Fruit fly (Drosophila melanogaster): Measurements from ENCODE around the gene CG11147.

The CG11147 gene

DNA sequence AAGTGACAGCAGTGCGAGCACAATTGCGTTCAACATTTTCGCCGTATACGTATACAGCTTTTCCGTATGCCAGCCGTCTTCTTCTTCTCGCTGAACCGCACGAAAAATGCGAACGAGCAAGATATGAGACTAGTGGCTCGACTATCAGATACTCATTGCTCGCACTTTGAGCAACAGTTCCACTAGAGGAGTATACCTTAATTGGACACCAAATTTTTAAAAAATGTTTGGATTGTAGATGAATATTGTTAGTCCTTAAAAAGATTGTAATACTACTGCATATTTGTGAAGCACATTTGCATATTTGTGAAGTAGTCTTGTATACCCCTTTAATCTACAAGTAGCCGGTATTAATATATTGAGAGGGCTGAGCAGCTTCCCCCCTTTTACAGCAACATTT, 37.1 kb upstream of the CG11147 start (continued):
- no peak for TF ChIP-seq vri (GFP tag; optimal IDR thresholded peaks at IDR 0.05)
- TF ChIP-seq CG6163 (GFP tag; IDR thresholded peaks at IDR 0.05), result no peak
- TF ChIP-seq OdsH (GFP tag; optimal IDR thresholded peaks at IDR 0.05), result peak; percentile 23
- peak; percentile 2 for TF ChIP-seq Sox102F (GFP tag; optimal IDR thresholded peaks at IDR 0.05)
- no peak for TF ChIP-seq CG9139 (GFP tag; optimal IDR thresholded peaks at IDR 0.05)
- no peak for TF ChIP-seq CG8119 (GFP tag; IDR thresholded peaks at IDR 0.05)
- TF ChIP-seq CG4318 (GFP tag; optimal IDR thresholded peaks at IDR 0.05), result no peak
- peak; percentile 21 for TF ChIP-seq CG6792 (GFP tag; optimal IDR thresholded peaks at IDR 0.05)
- TF ChIP-seq Hr4 (GFP tag; optimal IDR thresholded peaks at IDR 0.05), result peak; percentile 33
- TF ChIP-seq CG16779 (tag; optimal IDR thresholded peaks at IDR 0.05), result no peak
- no peak for TF ChIP-seq CG11902 (GFP tag; optimal IDR thresholded peaks at IDR 0.05)
- no peak for TF ChIP-seq Sox15 (GFP tag; optimal IDR thresholded peaks at IDR 0.05)
- no peak for TF ChIP-seq CG8632 (GFP tag; optimal IDR thresholded peaks at IDR 0.05)
- peak; percentile 28 for TF ChIP-seq topi (GFP tag; optimal IDR thresholded peaks at IDR 0.05)
- peak; percentile 15 for TF ChIP-seq dsx (GFP tag; optimal IDR thresholded peaks at IDR 0.05; ENCODE audit: poor library complexity, severe bottlenecking)
- TF ChIP-seq net (GFP tag; optimal IDR thresholded peaks at IDR 0.05), result peak; percentile 29
- peak; percentile 8 for TF ChIP-seq Met (GFP tag; optimal IDR thresholded peaks at IDR 0.05)
- no peak for TF ChIP-seq Eip93F (GFP tag; optimal IDR thresholded peaks at IDR 0.05)
- TF ChIP-seq eg (GFP tag; IDR thresholded peaks at IDR 0.05), result no peak
- peak; percentile 21 for TF ChIP-seq pdm3 (GFP tag; optimal IDR thresholded peaks at IDR 0.05)
- no peak; the same call in 1 of the 2 replicates for TF ChIP-seq CG15336 (GFP tag; IDR thresholded peaks at IDR 0.05)
- no peak for TF ChIP-seq CG32006 (GFP tag; optimal IDR thresholded peaks at IDR 0.05)
- no peak for TF ChIP-seq Hr38 (GFP tag; optimal IDR thresholded peaks at IDR 0.05)
- peak; percentile 32 for TF ChIP-seq esn (GFP tag; optimal IDR thresholded peaks at IDR 0.05)
- TF ChIP-seq Ets21C (GFP tag; optimal IDR thresholded peaks at IDR 0.05), result no peak
- no peak for TF ChIP-seq Blimp-1 (GFP tag; optimal IDR thresholded peaks at IDR 0.05)
- no peak for TF ChIP-seq dac (GFP tag; optimal IDR thresholded peaks at IDR 0.05)
- no peak for TF ChIP-seq CG6276 (GFP tag; optimal IDR thresholded peaks at IDR 0.05)
- no peak for TF ChIP-seq Lpt (GFP tag; optimal IDR thresholded peaks at IDR 0.05)
- peak; percentile 2 for TF ChIP-seq CG10631 (GFP tag; optimal IDR thresholded peaks at IDR 0.05)
- TF ChIP-seq salr (GFP tag; optimal IDR thresholded peaks at IDR 0.05), result peak in 1 of 2 experiments; percentile 21
- TF ChIP-seq Smox (GFP tag; optimal IDR thresholded peaks at IDR 0.05), result no peak
- peak; percentile 16 for TF ChIP-seq CG3919 (GFP tag; optimal IDR thresholded peaks at IDR 0.05)
- no peak for TF ChIP-seq svp (GFP tag)
- TF ChIP-seq Eip75B (GFP tag; optimal IDR thresholded peaks at IDR 0.05), result peak; percentile 27
- no peak for TF ChIP-seq CG34406 (GFP tag; optimal IDR thresholded peaks at IDR 0.05)
- TF ChIP-seq CG3032 (tag; optimal IDR thresholded peaks at IDR 0.05), result no peak

DNA sequence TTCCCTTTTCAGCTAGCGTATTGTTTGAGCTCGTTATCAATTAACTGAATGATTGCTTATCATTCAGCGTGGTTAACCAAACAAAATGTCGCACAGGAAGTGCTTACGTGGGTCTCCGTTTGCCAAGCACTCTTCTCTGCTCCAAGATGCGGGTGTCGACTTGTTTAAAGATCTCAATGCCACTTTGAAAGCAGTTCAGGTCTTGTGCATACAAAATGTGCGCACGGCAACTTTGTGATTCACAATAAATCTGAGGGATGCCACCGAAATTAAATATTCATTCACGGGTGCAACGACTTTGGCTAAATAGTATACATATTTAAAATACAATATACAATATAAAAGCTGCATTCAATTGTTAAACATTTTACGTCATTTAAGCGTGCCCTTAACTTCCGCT, 31.2 kb upstream of the CG11147 start:
- TF ChIP-seq Eip78C (GFP tag) (peak; percentile 34), Lpt (GFP tag; optimal IDR thresholded peaks at IDR 0.05) (no peak)

DNA sequence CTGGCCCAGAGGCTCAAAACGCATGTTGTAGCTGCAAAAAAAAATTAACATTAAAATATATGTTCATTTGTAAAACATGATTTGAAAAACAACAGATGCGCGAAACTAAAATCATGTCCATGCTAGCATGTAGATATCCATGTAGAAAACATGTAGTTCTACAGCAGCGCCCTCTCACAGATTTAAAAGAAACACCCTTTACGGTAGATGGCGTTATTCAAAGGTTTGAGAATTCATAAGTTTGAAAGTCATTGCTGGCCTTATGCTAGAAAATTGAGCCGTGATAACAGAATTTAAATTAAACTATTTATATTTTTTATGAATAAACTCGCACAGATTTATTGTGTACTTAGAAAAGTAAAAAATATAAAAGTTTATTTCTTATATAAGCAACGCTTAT, 30.1 kb upstream of the CG11147 start:
- TF ChIP-seq Ets96B (tag; optimal IDR thresholded peaks at IDR 0.05), result no peak
- no peak for TF ChIP-seq eg (GFP tag; IDR thresholded peaks at IDR 0.05)
- no peak for TF ChIP-seq Met (GFP tag; optimal IDR thresholded peaks at IDR 0.05)
- peak; percentile 35 for TF ChIP-seq cyc (GFP tag; optimal IDR thresholded peaks at IDR 0.05)
- peak; percentile 23 for TF ChIP-seq Hr39 (GFP tag; optimal IDR thresholded peaks at IDR 0.05)
- TF ChIP-seq Eip78C (GFP tag), result peak; percentile 23
- no peak for TF ChIP-seq net (GFP tag; optimal IDR thresholded peaks at IDR 0.05)
- no peak for TF ChIP-seq Eip93F (GFP tag; optimal IDR thresholded peaks at IDR 0.05)
- no peak for TF ChIP-seq fd59A (GFP tag; optimal IDR thresholded peaks at IDR 0.05)
- TF ChIP-seq Sox15 (GFP tag; optimal IDR thresholded peaks at IDR 0.05), result no peak
- TF ChIP-seq OdsH (GFP tag; optimal IDR thresholded peaks at IDR 0.05), result no peak
- no peak for TF ChIP-seq CG6276 (GFP tag; optimal IDR thresholded peaks at IDR 0.05)
- no peak for TF ChIP-seq CG9139 (GFP tag; optimal IDR thresholded peaks at IDR 0.05)
- TF ChIP-seq CG10631 (GFP tag; optimal IDR thresholded peaks at IDR 0.05), result no peak
- TF ChIP-seq CG31627 (GFP tag; optimal IDR thresholded peaks at IDR 0.05), result peak; percentile 27
- no peak for TF ChIP-seq dac (GFP tag; optimal IDR thresholded peaks at IDR 0.05)
- no peak for TF ChIP-seq esn (GFP tag; optimal IDR thresholded peaks at IDR 0.05)
- no peak for TF ChIP-seq CG16779 (tag; optimal IDR thresholded peaks at IDR 0.05)
- TF ChIP-seq CG3919 (GFP tag; optimal IDR thresholded peaks at IDR 0.05), result no peak
